Worm (Caenorhabditis elegans) whole organism, late embryonic: ENCODE measurements around the gene dnc-4.

Experiments
- C08G9.2 ChIP-seq: sonication (generic microtip); optimal IDR thresholded peaks from 2 replicates; lab custom pipeline; 2016; ENCODE audit warnings: mild to moderate bottlenecking, missing genetic modification characterization, moderate library complexity, missing compliant biosample characterization
- C38D4.7 ChIP-seq: fragments of 200-800 bp; sonication (Bioruptor generic); optimal IDR thresholded peaks from 2 replicates; lab custom pipeline; 2018; ENCODE audit warnings: mild to moderate bottlenecking, missing genetic modification characterization, moderate library complexity, missing compliant biosample characterization
- K09A11.1 ChIP-seq: sonication (generic microtip); optimal IDR thresholded peaks from 2 replicates; lab custom pipeline; 2017; ENCODE audit warnings: antibody characterized with exemption, mild to moderate bottlenecking, missing genetic modification characterization, missing compliant biosample characterization; ENCODE audit not compliant: insufficient read depth
- T23F11.4 ChIP-seq: fragments of 200-800 bp; sonication (Bioruptor generic); optimal IDR thresholded peaks from 2 replicates; lab custom pipeline; 2018; ENCODE audit warnings: mild to moderate bottlenecking, missing genetic modification characterization, missing compliant biosample characterization
- Y22D7AL.16 ChIP-seq: sonication (generic microtip); optimal IDR thresholded peaks from 2 replicates; lab custom pipeline; 2016; ENCODE audit warnings: missing genetic modification characterization, missing compliant biosample characterization
- ceh-19 ChIP-seq: fragments of 200-800 bp; sonication (Bioruptor generic); optimal IDR thresholded peaks from 2 replicates; lab custom pipeline; 2018; ENCODE audit warnings: mild to moderate bottlenecking, missing genetic modification characterization, missing compliant biosample characterization
- ceh-22 ChIP-seq: sonication (generic microtip); optimal IDR thresholded peaks from 2 replicates; lab custom pipeline; 2017; ENCODE audit warnings: missing biosample characterization, missing genetic modification characterization
- ceh-24 ChIP-seq: sonication (generic microtip); optimal IDR thresholded peaks from 2 replicates; lab custom pipeline; 2016; ENCODE audit warnings: mild to moderate bottlenecking, missing genetic modification characterization, missing compliant biosample characterization
- ceh-31 ChIP-seq: sonication (generic microtip); optimal IDR thresholded peaks from 2 replicates; lab custom pipeline; 2016; ENCODE audit warnings: missing genetic modification characterization, missing compliant biosample characterization
- ceh-34 ChIP-seq: sonication (generic microtip); optimal IDR thresholded peaks from 2 replicates; lab custom pipeline; 2016; ENCODE audit warnings: mild to moderate bottlenecking, missing genetic modification characterization, missing compliant biosample characterization
- ceh-48 ChIP-seq: sonication (generic microtip); optimal IDR thresholded peaks from 2 replicates; lab custom pipeline; 2016; ENCODE audit warnings: missing genetic modification characterization, inconsistent platforms, missing compliant biosample characterization
- ceh-6 ChIP-seq: fragments of 200-800 bp; sonication (Bioruptor generic); optimal IDR thresholded peaks from 2 replicates; lab custom pipeline; 2018; ENCODE audit warnings: mild to moderate bottlenecking, missing genetic modification characterization, missing compliant biosample characterization
- che-1 ChIP-seq: sonication (generic microtip); optimal IDR thresholded peaks from 2 replicates; lab custom pipeline; 2016; ENCODE audit warnings: mild to moderate bottlenecking, missing genetic modification characterization, missing compliant biosample characterization
- dmd-4 ChIP-seq: sonication (generic microtip); optimal IDR thresholded peaks from 2 replicates; lab custom pipeline; 2016; ENCODE audit warnings: borderline replicate concordance, missing genetic modification characterization, missing compliant biosample characterization
- dve-1 ChIP-seq: sonication (generic microtip); optimal IDR thresholded peaks from 2 replicates; lab custom pipeline; 2017; ENCODE audit warnings: antibody characterized with exemption, mild to moderate bottlenecking, missing genetic modification characterization, missing compliant biosample characterization
- elt-2 ChIP-seq: sonication (generic microtip); optimal IDR thresholded peaks from 2 replicates; lab custom pipeline; 2016; ENCODE audit warnings: missing genetic modification reagents, missing genetic modification characterization, missing compliant biosample characterization
- elt-4 ChIP-seq: sonication (generic microtip); optimal IDR thresholded peaks from 2 replicates; lab custom pipeline; 2016; ENCODE audit warnings: missing genetic modification characterization, missing compliant biosample characterization
- eyg-1 ChIP-seq: sonication (generic microtip); optimal IDR thresholded peaks from 2 replicates; lab custom pipeline; 2016; ENCODE audit warnings: missing genotype, missing genetic modification characterization, missing compliant biosample characterization
- fax-1 ChIP-seq: sonication (generic microtip); optimal IDR thresholded peaks from 2 replicates; lab custom pipeline; 2016; ENCODE audit warnings: missing genotype, missing genetic modification characterization, missing compliant biosample characterization
- fkh-6 ChIP-seq: sonication (generic microtip); optimal IDR thresholded peaks from 2 replicates; lab custom pipeline; 2016; ENCODE audit warnings: missing genetic modification characterization, missing compliant biosample characterization
- madf-2 ChIP-seq: sonication (generic microtip); optimal IDR thresholded peaks from 2 replicates; lab custom pipeline; 2017; ENCODE audit warnings: missing genetic modification characterization, missing compliant biosample characterization
- pat-9 ChIP-seq: fragments of 200-800 bp; sonication (Bioruptor generic); optimal IDR thresholded peaks from 2 replicates; lab custom pipeline; 2018; ENCODE audit warnings: mild to moderate bottlenecking, missing genetic modification characterization, moderate library complexity, missing compliant biosample characterization
- pax-1 ChIP-seq: fragments of 150-350 bp; optimal IDR thresholded peaks from 2 replicates; lab custom pipeline; 2014; ENCODE audit warnings: missing biosample characterization, missing genetic modification characterization
- rnt-1 ChIP-seq: sonication (generic microtip); optimal IDR thresholded peaks from 2 replicates; lab custom pipeline; 2016; ENCODE audit warnings: missing genetic modification characterization, missing compliant biosample characterization
- sox-2 ChIP-seq: fragments of 200-800 bp; sonication (Bioruptor generic); IDR thresholded peaks from 2 replicates; pipeline ENCODE4 v1.3.6; 2022; ENCODE audit warnings: missing genetic modification reagents, missing genetic modification characterization, missing compliant biosample characterization
- tbx-2 ChIP-seq: sonication (generic microtip); optimal IDR thresholded peaks from 2 replicates; lab custom pipeline; 2016; ENCODE audit warnings: missing genetic modification characterization, missing compliant biosample characterization
- tbx-7 ChIP-seq: sonication (generic microtip); optimal IDR thresholded peaks from 2 replicates; lab custom pipeline; 2016; ENCODE audit warnings: missing genotype, missing genetic modification characterization, missing compliant biosample characterization
- unc-42 ChIP-seq: sonication (generic microtip); optimal IDR thresholded peaks from 2 replicates; lab custom pipeline; 2016; ENCODE audit warnings: missing genotype, missing genetic modification characterization, missing compliant biosample characterization
- unc-55 ChIP-seq: sonication (generic microtip); optimal IDR thresholded peaks from 2 replicates; lab custom pipeline; 2017; ENCODE audit warnings: missing biosample characterization, missing genetic modification reagents, missing genetic modification characterization
- ztf-16 ChIP-seq: sonication (generic microtip); optimal IDR thresholded peaks from 2 replicates; lab custom pipeline; 2017; ENCODE audit warnings: missing genetic modification characterization, missing compliant biosample characterization

The dnc-4 gene

ce11 chrIV:8004019-8004418, 15.6 kb downstream of the dnc-4 start, which contains the start of gene rig-4:
Gene rig-4 (minus strand): TSS chrIV:8004119.
- no peak for TF ChIP-seq ceh-19 (GFP tag; lab: Kevin White, UChicago)
- TF ChIP-seq C38D4.7 (GFP tag; lab: Kevin White, UChicago) = no peak
- TF ChIP-seq Y22D7AL.16 = no peak
- no peak for TF ChIP-seq ztf-16 (tag; lab: Kevin White, UChicago)
- TF ChIP-seq elt-2 (tag; lab: Kevin White, UChicago) = no peak
- no peak for TF ChIP-seq ceh-31 (tag; lab: Kevin White, UChicago)
- TF ChIP-seq, all 69 proteins: peak for 0

ce11 chrIV:8000763-8001162, 18.8 kb downstream of the dnc-4 start:
- TF ChIP-seq tbx-7 (tag; lab: Kevin White, UChicago) (no peak), eyg-1 (tag; lab: Kevin White, UChicago) (no peak)

DNA sequence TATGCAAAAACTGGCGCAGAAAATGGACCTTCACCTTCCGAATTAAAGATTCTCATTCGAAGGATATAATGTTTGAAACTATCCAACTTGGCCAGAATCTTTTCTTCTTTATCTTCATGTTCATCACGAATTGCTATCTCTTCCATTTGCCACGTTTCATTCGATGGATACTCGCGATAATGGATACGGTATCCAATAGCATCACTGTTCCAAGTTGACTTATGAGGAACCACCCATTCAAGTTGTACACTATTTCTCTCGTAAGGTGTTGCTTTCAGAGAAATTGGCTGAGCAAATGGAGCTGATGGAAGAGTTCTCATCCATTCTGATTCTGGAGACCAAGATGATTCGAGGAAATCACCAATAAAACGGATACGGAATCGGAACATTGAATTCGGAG, 24.9 kb downstream of the dnc-4 start:
- TF ChIP-seq fkh-6 = no peak
- TF ChIP-seq unc-42 = no peak
- TF ChIP-seq T23F11.4 (GFP tag; lab: Kevin White, UChicago) = no peak
- TF ChIP-seq ceh-31 (tag; lab: Kevin White, UChicago) = no peak
- TF ChIP-seq madf-2 (tag; lab: Kevin White, UChicago) = no peak
- TF ChIP-seq ceh-34 (tag; lab: Kevin White, UChicago) = no peak
- TF ChIP-seq ceh-48 (tag; lab: Kevin White, UChicago) = no peak
- no peak for TF ChIP-seq rnt-1
- TF ChIP-seq ceh-6 (GFP tag; lab: Kevin White, UChicago) = no peak
- no peak for TF ChIP-seq che-1

- TF ChIP-seq fax-1 (tag; lab: Kevin White, UChicago) = no peak
- TF ChIP-seq pat-9 = no peak
- TF ChIP-seq ceh-22 (tag; lab: Kevin White, UChicago) = no peak
- no peak for TF ChIP-seq K09A11.1 (tag; lab: Kevin White, UChicago)
- no peak for TF ChIP-seq dve-1 (tag; lab: Kevin White, UChicago)
- no peak for TF ChIP-seq rnt-1
- no peak for TF ChIP-seq unc-55 (GFP tag; lab: Kevin White, UChicago)
- no peak for TF ChIP-seq che-1
- no peak for TF ChIP-seq dmd-4 (tag; lab: Kevin White, UChicago)
- TF ChIP-seq pax-1 = no peak
- TF ChIP-seq sox-2 (GFP tag; lab: Robert Waterston, UW) = no peak
- TF ChIP-seq ztf-16 (tag; lab: Kevin White, UChicago) = no peak
- no peak for TF ChIP-seq T23F11.4 (GFP tag; lab: Kevin White, UChicago)
- no peak for TF ChIP-seq C08G9.2
Measured at ce11 chrIV:7988385-7988784, 31.2 kb downstream of the dnc-4 start, which contains the start of gene col-115. Gene col-115 (plus strand): TSS chrIV:7988685.

ce11 chrIV:7987083-7987482, 32.5 kb downstream of the dnc-4 start, which contains the start of gene mec-17:
Gene mec-17 (minus strand): TSS chrIV:7987183.
- TF ChIP-seq rnt-1 (no peak), T23F11.4 (GFP tag; lab: Kevin White, UChicago) (no peak), ceh-24 (tag; lab: Kevin White, UChicago) (no peak), tbx-2 (tag; lab: Kevin White, UChicago) (no peak)

DNA sequence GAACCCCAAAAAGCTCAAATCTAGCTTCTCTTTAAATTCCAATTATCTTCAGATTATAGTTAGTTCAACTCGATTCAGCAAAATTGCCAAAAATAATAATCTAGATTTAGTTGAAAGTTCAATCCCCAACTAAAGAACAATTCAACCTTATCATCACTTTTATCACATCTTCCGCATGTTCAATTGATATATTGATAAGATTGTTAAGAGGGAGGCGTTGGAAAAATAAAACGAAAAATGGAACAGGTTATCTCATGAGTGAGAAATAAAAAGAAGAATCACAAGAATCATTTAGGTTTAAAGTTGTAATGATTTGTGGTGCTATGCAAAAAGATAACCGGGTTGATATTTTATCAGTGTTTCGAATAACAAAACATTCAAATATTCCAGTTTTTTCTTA, 33.9 kb downstream of the dnc-4 start:
- TF ChIP-seq elt-2 (tag; lab: Kevin White, UChicago) (peak; percentile 84), che-1 (no peak), elt-4 (tag; lab: Kevin White, UChicago) (no peak)
